Worm (Caenorhabditis elegans): ENCODE data around the gene C48B4.7.

C48B4.7 gene

DNA sequence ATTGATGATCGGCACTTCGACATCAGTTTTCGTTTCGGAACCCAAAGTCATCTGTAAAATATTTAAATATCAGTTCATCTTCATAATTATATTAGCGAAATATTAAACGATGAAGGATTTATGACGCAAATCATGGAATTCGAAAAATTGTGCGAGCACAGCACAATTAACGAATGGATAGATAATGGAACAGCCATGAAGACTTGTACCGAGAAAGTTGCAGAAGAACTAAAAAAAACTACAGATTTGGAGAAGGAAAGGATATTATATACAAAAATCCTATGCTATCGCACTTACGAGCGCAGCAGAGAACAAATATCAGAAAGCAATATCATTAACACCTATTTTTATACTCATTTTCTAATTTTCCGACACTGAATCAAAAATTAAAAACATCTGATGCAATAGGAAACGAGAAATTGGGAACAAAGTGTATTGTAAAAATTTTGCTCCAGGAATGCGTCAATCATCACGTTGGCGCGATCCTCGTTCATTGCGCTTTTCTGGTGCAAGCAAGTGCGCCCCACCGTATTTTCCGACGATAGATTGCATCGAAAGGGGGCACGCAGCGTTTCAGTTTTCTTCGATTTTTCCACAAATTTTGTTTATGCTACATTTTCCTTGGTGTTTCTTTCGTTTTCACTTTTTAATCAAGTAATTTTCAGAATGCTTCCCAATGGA, 37.7 kb downstream of the C48B4.7 start, which contains the start of the genes clu-1 and prp-40 (continued):
- no peak for TF ChIP-seq dmd-4 (tag; optimal IDR thresholded peaks at IDR 0.05; ENCODE audit: borderline replicate concordance)
- TF ChIP-seq ttx-3 (tag; optimal IDR thresholded peaks at IDR 0.05) = no peak
- no peak for TF ChIP-seq madf-2 (tag; optimal IDR thresholded peaks at IDR 0.05)
- no peak for TF ChIP-seq pax-1 (tag; optimal IDR thresholded peaks at IDR 0.05)
- TF ChIP-seq ceh-48 (tag; optimal IDR thresholded peaks at IDR 0.05) = peak; percentile 35
- TF ChIP-seq unc-86 (tag; optimal IDR thresholded peaks at IDR 0.05) = no peak
- no peak for TF ChIP-seq npax-4 (tag; optimal IDR thresholded peaks at IDR 0.05)
- no peak for TF ChIP-seq lim-6 (tag; optimal IDR thresholded peaks at IDR 0.05)
- no peak for TF ChIP-seq Y22D7AL.16 (tag; optimal IDR thresholded peaks at IDR 0.05)
- TF ChIP-seq sox-2 (GFP tag; IDR thresholded peaks at IDR 0.05) = no peak
- TF ChIP-seq ceh-31 (tag; optimal IDR thresholded peaks at IDR 0.05) = peak; percentile 50
- no peak for TF ChIP-seq sdc-2 (tag; optimal IDR thresholded peaks at IDR 0.05)
- no peak for TF ChIP-seq zip-5 (tag; optimal IDR thresholded peaks at IDR 0.05)
- TF ChIP-seq hlh-30 (tag; optimal IDR thresholded peaks at IDR 0.05; ENCODE audit: insufficient read depth) = peak; percentile 17
- TF ChIP-seq che-1 (tag; optimal IDR thresholded peaks at IDR 0.05) = no peak
- no peak for TF ChIP-seq ceh-9 (tag; optimal IDR thresholded peaks at IDR 0.05)
- TF ChIP-seq ceh-18 (tag; optimal IDR thresholded peaks at IDR 0.05) = peak; percentile 67
- TF ChIP-seq elt-2 (tag; optimal IDR thresholded peaks at IDR 0.05) = peak; percentile 34
- no peak for TF ChIP-seq pros-1 (tag; optimal IDR thresholded peaks at IDR 0.05)
- no peak for TF ChIP-seq ceh-30 (tag; optimal IDR thresholded peaks at IDR 0.05)
- no peak for TF ChIP-seq ref-2 (tag; optimal IDR thresholded peaks at IDR 0.05)
- no peak for TF ChIP-seq hlh-13 (GFP tag; optimal IDR thresholded peaks at IDR 0.05)
- no peak for TF ChIP-seq fax-1 (tag; optimal IDR thresholded peaks at IDR 0.05)
- no peak for TF ChIP-seq pha-4 (tag; optimal IDR thresholded peaks at IDR 0.05)
- TF ChIP-seq ceh-24 (tag; optimal IDR thresholded peaks at IDR 0.05) = no peak
- no peak for TF ChIP-seq hlh-15 (tag; optimal IDR thresholded peaks at IDR 0.05)
- peak; percentile 73 for TF ChIP-seq nfya-1 (tag; optimal IDR thresholded peaks at IDR 0.05)
- TF ChIP-seq tbx-7 (tag; optimal IDR thresholded peaks at IDR 0.05) = no peak
- TF ChIP-seq nhr-232 (tag; optimal IDR thresholded peaks at IDR 0.05) = no peak
- no peak for TF ChIP-seq ahr-1 (tag; optimal IDR thresholded peaks at IDR 0.05)
- TF ChIP-seq nhr-11 (tag; optimal IDR thresholded peaks at IDR 0.05) = no peak
- TF ChIP-seq pha-2 (tag; optimal IDR thresholded peaks at IDR 0.05) = no peak
- no peak for TF ChIP-seq rnt-1 (tag; optimal IDR thresholded peaks at IDR 0.05)

DNA sequence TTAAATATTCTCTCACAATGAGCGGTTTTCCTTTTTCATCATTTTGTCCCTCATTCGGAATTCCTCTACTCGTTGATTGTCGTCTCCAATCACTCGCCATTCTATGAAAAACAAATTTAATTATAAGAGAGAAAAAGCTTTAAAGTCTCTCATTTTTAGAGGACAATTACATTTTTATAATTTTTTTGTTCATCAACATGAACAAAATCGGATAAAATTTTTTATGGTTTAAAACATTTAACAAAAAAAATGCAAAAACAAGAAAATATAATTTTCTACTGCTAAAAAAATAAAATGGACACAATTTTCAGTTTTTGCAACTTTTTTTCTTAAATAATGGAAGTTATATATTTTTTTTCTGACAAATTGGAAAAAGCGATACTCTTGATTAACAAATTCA, 43.1 kb downstream of the C48B4.7 start, which contains the start of gene F55H2.7:
F55H2.7 (minus strand) TSS at position 101 of the 400 bp plus-strand sequence.
- TF ChIP-seq hlh-13 (GFP tag; optimal IDR thresholded peaks at IDR 0.05) (no peak), fax-1 (tag; optimal IDR thresholded peaks at IDR 0.05) (no peak)

DNA sequence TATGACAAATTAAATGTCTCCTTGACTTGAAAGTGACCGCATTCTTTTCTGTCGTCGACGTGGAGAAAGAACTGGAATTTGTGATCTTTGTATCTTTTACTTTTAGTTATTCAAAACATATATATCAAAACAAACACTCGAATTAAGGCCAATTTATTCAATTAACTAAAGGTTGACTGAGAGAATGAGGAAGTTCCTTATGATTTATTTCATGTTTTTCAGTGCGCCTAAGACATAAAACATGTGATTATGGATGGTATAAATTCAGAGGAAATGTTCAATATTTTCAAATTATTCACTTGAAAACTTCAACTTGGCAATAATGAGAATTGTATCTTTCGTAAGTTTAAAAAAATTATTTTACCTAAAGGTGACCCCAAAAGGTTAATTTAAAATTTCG, 45.7 kb downstream of the C48B4.7 start, which contains the start of gene F55H2.8:
F55H2.8 (plus strand) TSS at position 301 of the 400 bp plus-strand sequence.
- TF ChIP-seq eyg-1 (tag; optimal IDR thresholded peaks at IDR 0.05) (no peak), C38D4.7 (GFP tag; optimal IDR thresholded peaks at IDR 0.05) (no peak), fkh-6 (tag; optimal IDR thresholded peaks at IDR 0.05) (no peak), sox-4 (tag; optimal IDR thresholded peaks at IDR 0.05) (no peak), tbx-2 (tag; optimal IDR thresholded peaks at IDR 0.05) (no peak), ceh-24 (tag; optimal IDR thresholded peaks at IDR 0.05) (no peak), elt-4 (tag; optimal IDR thresholded peaks at IDR 0.05) (no peak), ceh-48 (tag; optimal IDR thresholded peaks at IDR 0.05) (no peak)

All from whole organism, late embryonic.